Worm (Caenorhabditis elegans): Measurements from ENCODE around the gene egas-1.
A peak's percentile ranks its signal among the peaks of the same experiment; 100 is the strongest.

egas-1 gene

ce11 chrV:18639601-18640354 is at the start of gene egas-1:
Gene egas-1, plus strand, starts transcription at chrV:18640304.
- TF ChIP-seq lin-13 (GFP tag; optimal IDR thresholded peaks at IDR 0.05) (peak; percentile 23), nhr-11 (tag; optimal IDR thresholded peaks at IDR 0.05) (no peak), ztf-4 (tag; optimal IDR thresholded peaks at IDR 0.05) (peak; percentile 14), nhr-21 (tag; optimal IDR thresholded peaks at IDR 0.05) (peak; percentile 50), ztf-1 (GFP tag; conservative IDR thresholded peaks at IDR 0.05) (no peak), sma-3 (GFP tag; optimal IDR thresholded peaks at IDR 0.05) (peak; percentile 58), ama-1 (optimal IDR thresholded peaks at IDR 0.05) (peak; percentile 83), nhr-77 (tag; optimal IDR thresholded peaks at IDR 0.05) (no peak), lsy-2 (tag; optimal IDR thresholded peaks at IDR 0.05) (peak in 1 of 2 experiments; percentile 1)

- TF ChIP-seq lin-13 (GFP tag; optimal IDR thresholded peaks at IDR 0.05) (no peak), C34F6.9 (tag; optimal IDR thresholded peaks at IDR 0.05) (no peak), nhr-21 (tag; optimal IDR thresholded peaks at IDR 0.05) (no peak), egl-27 (tag; optimal IDR thresholded peaks at IDR 0.05) (no peak), nhr-25 (tag; optimal IDR thresholded peaks at IDR 0.05) (peak; percentile 6), lin-39 (tag; optimal IDR thresholded peaks at IDR 0.05) (no peak), lin-11 (tag; optimal IDR thresholded peaks at IDR 0.05) (no peak)
These were observed 47.7 kb upstream of the egas-1 start, which contains the start of gene grdn-1 for ce11 chrV:18592448-18592847. Gene grdn-1, plus strand, starts transcription at chrV:18592748.

- TF ChIP-seq nhr-10 (tag; optimal IDR thresholded peaks at IDR 0.05) (no peak), unc-39 (tag; optimal IDR thresholded peaks at IDR 0.05) (no peak), nhr-12 (tag; optimal IDR thresholded peaks at IDR 0.05) (no peak), lin-39 (tag; optimal IDR thresholded peaks at IDR 0.05) (no peak), ceh-82 (tag; optimal IDR thresholded peaks at IDR 0.05) (no peak), ama-1 (optimal IDR thresholded peaks at IDR 0.05) (no peak), skn-1 (tag; optimal IDR thresholded peaks at IDR 0.05) (no peak), nhr-129 (tag; optimal IDR thresholded peaks at IDR 0.05) (no peak), aly-2 (tag; optimal IDR thresholded peaks at IDR 0.05) (no peak), lin-13 (GFP tag; optimal IDR thresholded peaks at IDR 0.05) (no peak), C34F6.9 (tag; optimal IDR thresholded peaks at IDR 0.05) (no peak), Y55F3AM.14 (GFP tag; optimal IDR thresholded peaks at IDR 0.05) (no peak), lsy-2 (tag; optimal IDR thresholded peaks at IDR 0.05) (no peak), elt-3 (tag; optimal IDR thresholded peaks at IDR 0.05) (no peak), sem-4 (tag; optimal IDR thresholded peaks at IDR 0.05) (no peak), lin-11 (tag; optimal IDR thresholded peaks at IDR 0.05) (no peak), nhr-6 (tag; optimal IDR thresholded peaks at IDR 0.05) (no peak), alr-1 (tag; optimal IDR thresholded peaks at IDR 0.05) (no peak)
These were observed 43.9 kb upstream of the egas-1 start for ce11 chrV:18596240-18596639.

- TF ChIP-seq lsy-2 (tag; optimal IDR thresholded peaks at IDR 0.05) (no peak), unc-55 (GFP tag; optimal IDR thresholded peaks at IDR 0.05) (no peak), nhr-6 (tag; optimal IDR thresholded peaks at IDR 0.05) (no peak), sma-9 (GFP tag; optimal IDR thresholded peaks at IDR 0.05) (no peak), sma-9 (tag; optimal IDR thresholded peaks at IDR 0.05) (no peak), alr-1 (tag; optimal IDR thresholded peaks at IDR 0.05) (no peak), elt-1 (tag; optimal IDR thresholded peaks at IDR 0.05) (no peak), Y55F3AM.14 (GFP tag; optimal IDR thresholded peaks at IDR 0.05) (no peak), mab-5 (tag; optimal IDR thresholded peaks at IDR 0.05) (no peak)
These were observed 42.3 kb upstream of the egas-1 start for ce11 chrV:18597779-18598178.

ce11 chrV:18605510-18605909 is 34.6 kb upstream of the egas-1 start:
- TF ChIP-seq sma-3 (GFP tag; optimal IDR thresholded peaks at IDR 0.05) (no peak), unc-62 (GFP tag; optimal IDR thresholded peaks at IDR 0.05) (no peak), mdl-1 (tag; optimal IDR thresholded peaks at IDR 0.05) (no peak), nhr-6 (tag; optimal IDR thresholded peaks at IDR 0.05) (no peak), ztf-4 (tag; optimal IDR thresholded peaks at IDR 0.05) (no peak)
